Fruit fly (Drosophila melanogaster) whole organism, larva: ENCODE results near the gene Ythdc1.

ENCODE experiments used
- noc ChIP-seq: fragments of 200-800 bp; sonication (Bioruptor generic); optimal IDR thresholded peaks from 3 replicates; lab custom pipeline; 2019; ENCODE audit warnings: missing biosample characterization, mild to moderate bottlenecking, missing genetic modification characterization, moderate library complexity

Gene Ythdc1

dm6 chr3L:3408796-3409625 is 35.0 kb upstream of the Ythdc1 start:
- no peak for TF ChIP-seq noc (tag; lab: Kevin White, UChicago)

dm6 chr3L:3408231-3408630 is 34.3 kb upstream of the Ythdc1 start:
- TF ChIP-seq noc (tag; lab: Kevin White, UChicago) = no peak

dm6 chr3L:3407481-3407880 is 33.5 kb upstream of the Ythdc1 start:
- peak; percentile 7 for TF ChIP-seq noc (tag; lab: Kevin White, UChicago)

dm6 chr3L:3406307-3407061 is 32.5 kb upstream of the Ythdc1 start:
- TF ChIP-seq noc (tag; lab: Kevin White, UChicago) = no peak

- TF ChIP-seq noc (tag; lab: Kevin White, UChicago) = no peak
Measured at dm6 chr3L:3405592-3405991, 31.6 kb upstream of the Ythdc1 start.

- no peak for TF ChIP-seq noc (tag; lab: Kevin White, UChicago)
Measured at dm6 chr3L:3400555-3401198, 26.7 kb upstream of the Ythdc1 start.

- no peak for TF ChIP-seq noc (tag; lab: Kevin White, UChicago)
Measured at dm6 chr3L:3399923-3400309, 25.9 kb upstream of the Ythdc1 start.

- peak; percentile 51 for TF ChIP-seq noc (tag; lab: Kevin White, UChicago)
Measured at dm6 chr3L:3399249-3399922, 25.4 kb upstream of the Ythdc1 start.

- TF ChIP-seq noc (tag; lab: Kevin White, UChicago) = no peak
Measured at dm6 chr3L:3398496-3398895, 24.5 kb upstream of the Ythdc1 start.

dm6 chr3L:3397849-3398248 is 23.9 kb upstream of the Ythdc1 start:
- no peak for TF ChIP-seq noc (tag; lab: Kevin White, UChicago)

dm6 chr3L:3397309-3397821 is 23.4 kb upstream of the Ythdc1 start:
- TF ChIP-seq noc (tag; lab: Kevin White, UChicago) = no peak

- no peak for TF ChIP-seq noc (tag; lab: Kevin White, UChicago)
Measured at dm6 chr3L:3396056-3396455, 22.1 kb upstream of the Ythdc1 start.

dm6 chr3L:3394854-3395723 is 21.1 kb upstream of the Ythdc1 start:
- TF ChIP-seq noc (tag; lab: Kevin White, UChicago) = no peak
